Fruit fly (Drosophila melanogaster) whole organism, embryonic: ENCODE data around the gene Pex16.

Source experiments
- CG10321 ChIP-seq: fragments of 200-800 bp; sonication (Bioruptor generic); IDR thresholded peaks from 2 replicates; pipeline ENCODE4 v1.3.6; 2022; ENCODE audit warnings: missing biosample characterization, missing genetic modification characterization
- CG12391 ChIP-seq: fragments of 200-800 bp; sonication (Bioruptor generic); optimal IDR thresholded peaks from 3 replicates; lab custom pipeline; 2018; ENCODE audit warnings: missing biosample characterization, mild to moderate bottlenecking, missing genetic modification characterization, moderate library complexity
- CG12769 ChIP-seq: fragments of 200-800 bp; sonication (Bioruptor generic); optimal IDR thresholded peaks from 2 replicates; lab custom pipeline; 2019; ENCODE audit warnings: missing biosample characterization, mild to moderate bottlenecking, missing genetic modification characterization, moderate library complexity
- CG13424 ChIP-seq: fragments of 200-800 bp; sonication (Bioruptor generic); optimal IDR thresholded peaks from 2 replicates; lab custom pipeline; 2019; ENCODE audit warnings: missing biosample characterization, mild to moderate bottlenecking, missing genetic modification characterization, moderate library complexity
- CG15514 ChIP-seq: fragments of 200-800 bp; sonication (Bioruptor generic); optimal IDR thresholded peaks from 3 replicates; lab custom pipeline; 2017; ENCODE audit warnings: missing biosample characterization, missing genetic modification characterization, mild to moderate bottlenecking, moderate library complexity, missing genetic modification reagents
- CG15601 ChIP-seq: fragments of 200-800 bp; sonication (Bioruptor generic); optimal IDR thresholded peaks from 3 replicates; lab custom pipeline; 2019; ENCODE audit warnings: missing biosample characterization, mild to moderate bottlenecking, missing genetic modification characterization, moderate library complexity
- CG17568 ChIP-seq: fragments of 200-800 bp; sonication (Bioruptor generic); optimal IDR thresholded peaks from 2 replicates; lab custom pipeline; 2018; ENCODE audit warnings: missing biosample characterization, mild to moderate bottlenecking, missing genetic modification characterization, moderate library complexity
- CG18619 ChIP-seq: fragments of 200-800 bp; sonication (Bioruptor generic); optimal IDR thresholded peaks from 3 replicates; lab custom pipeline; 2017; ENCODE audit warnings: missing biosample characterization, mild to moderate bottlenecking, missing genetic modification characterization
- CG2712 ChIP-seq: fragments of 200-800 bp; optimal IDR thresholded peaks from 3 replicates; lab custom pipeline; 2019; ENCODE audit warnings: missing biosample characterization, mild to moderate bottlenecking, missing genetic modification characterization, moderate library complexity
- CG3281 ChIP-seq: fragments of 200-800 bp; sonication (Bioruptor generic); optimal IDR thresholded peaks from 3 replicates; lab custom pipeline; 2017; ENCODE audit warnings: missing biosample characterization, mild to moderate bottlenecking, missing genetic modification characterization
- CG34224 ChIP-seq: fragments of 200-800 bp; sonication (Bioruptor generic); IDR thresholded peaks from 3 replicates; pipeline ENCODE4 v1.3.6; 2022; ENCODE audit warnings: missing biosample characterization, missing genetic modification characterization; ENCODE audit not compliant: partially characterized antibody
- CG34376 ChIP-seq: fragments of 200-800 bp; sonication (Bioruptor generic); optimal IDR thresholded peaks from 2 replicates; lab custom pipeline; 2018; ENCODE audit warnings: missing biosample characterization, mild to moderate bottlenecking, missing genetic modification characterization
- CG4730 ChIP-seq: fragments of 200-800 bp; sonication (Bioruptor generic); IDR thresholded peaks from 2 replicates; pipeline ENCODE4 v1.3.6; 2022; ENCODE audit warnings: missing biosample characterization, missing genetic modification characterization
- CG8290 ChIP-seq, 3 experiments: fragments of 200-800 bp; sonication (Bioruptor generic); optimal IDR thresholded peaks; 2 replicates each; lab custom pipeline; 2016 to 2019; ENCODE audit warnings: missing biosample characterization in 3 of 3, missing genetic modification characterization in 3 of 3, mild to moderate bottlenecking in 2 of 3, moderate library complexity in 1 of 3
- CG8359 ChIP-seq: fragments of 200-800 bp; sonication (Bioruptor generic); optimal IDR thresholded peaks from 2 replicates; lab custom pipeline; 2017; ENCODE audit warnings: missing biosample characterization, mild to moderate bottlenecking, missing genetic modification characterization, borderline replicate concordance
- Camta ChIP-seq: fragments of 200-800 bp; sonication (Bioruptor generic); optimal IDR thresholded peaks from 2 replicates; lab custom pipeline; 2016; ENCODE audit warnings: missing biosample characterization, missing genetic modification characterization
- Ets97D ChIP-seq: fragments of 200-800 bp; sonication (Bioruptor generic); optimal IDR thresholded peaks from 3 replicates; lab custom pipeline; 2016; ENCODE audit warnings: missing biosample characterization, missing genetic modification characterization
- MBD-R2 ChIP-seq: fragments of 200-800 bp; sonication (Bioruptor generic); IDR thresholded peaks from 2 replicates; pipeline ENCODE4 v1.3.6; 2022; ENCODE audit warnings: missing biosample characterization, missing genetic modification characterization
- MESR4 ChIP-seq: fragments of 200-800 bp; sonication (Bioruptor generic); optimal IDR thresholded peaks from 2 replicates; lab custom pipeline; 2018; ENCODE audit warnings: missing biosample characterization, mild to moderate bottlenecking, missing genetic modification characterization, moderate library complexity
- Med ChIP-seq: fragments of 200-800 bp; sonication (Bioruptor generic); peaks from one replicate; lab custom pipeline; 2016; ENCODE audit warnings: missing biosample characterization, missing genetic modification characterization, mild to moderate bottlenecking, inconsistent platforms, moderate library complexity
- Pdp1 ChIP-seq, 2 experiments: fragments of 200-800 bp; sonication (Bioruptor generic); optimal IDR thresholded peaks; 3 replicates each; lab custom pipeline; 2016; ENCODE audit warnings: missing biosample characterization in 2 of 2, missing genetic modification characterization in 2 of 2, mild to moderate bottlenecking in 1 of 2, moderate library complexity in 1 of 2
- Scr ChIP-seq: fragments of 200-800 bp; sonication (Bioruptor generic); IDR thresholded peaks from 2 replicates; pipeline ENCODE4 v1.3.6; 2022; ENCODE audit warnings: missing biosample characterization, missing genetic modification characterization; ENCODE audit not compliant: partially characterized antibody
- cas ChIP-seq: fragments of 200-800 bp; sonication (Bioruptor generic); IDR thresholded peaks from 2 replicates; pipeline ENCODE4 v1.3.6; 2022; ENCODE audit warnings: missing biosample characterization, missing genetic modification characterization
- caup ChIP-seq: fragments of 200-800 bp; sonication (Bioruptor generic); optimal IDR thresholded peaks from 3 replicates; lab custom pipeline; 2017; ENCODE audit warnings: missing biosample characterization, mild to moderate bottlenecking, missing genetic modification characterization, moderate library complexity; ENCODE audit not compliant: severe bottlenecking
- ci ChIP-seq: fragments of 200-800 bp; sonication (Bioruptor generic); IDR thresholded peaks from 3 replicates; pipeline ENCODE4 v1.3.6; 2022; ENCODE audit warnings: missing biosample characterization, missing genetic modification characterization
- crp ChIP-seq, 2 experiments: fragments of 200-800 bp; sonication (Bioruptor generic); optimal IDR thresholded peaks; 2 replicates in 1 of 2; 3 replicates in 1 of 2; lab custom pipeline; 2017; ENCODE audit warnings: missing biosample characterization in 2 of 2, missing genetic modification characterization in 2 of 2, mild to moderate bottlenecking in 1 of 2, moderate library complexity in 1 of 2
- esg ChIP-seq: fragments of 200-800 bp; sonication (Bioruptor generic); conservative IDR thresholded peaks from 2 replicates; pipeline ENCODE4 v1.3.6; 2022; ENCODE audit warnings: missing biosample characterization, missing genetic modification characterization
- exex ChIP-seq: fragments of 200-800 bp; sonication (Bioruptor generic); optimal IDR thresholded peaks from 4 replicates; lab custom pipeline; 2018; ENCODE audit warnings: missing biosample characterization, mild to moderate bottlenecking, missing genetic modification characterization, moderate library complexity
- fu2 ChIP-seq: fragments of 200-800 bp; sonication (Bioruptor generic); optimal IDR thresholded peaks from 2 replicates; lab custom pipeline; 2016; ENCODE audit warnings: missing biosample characterization, missing genetic modification characterization
- gro ChIP-seq: fragments of 200-800 bp; sonication (Bioruptor generic); optimal IDR thresholded peaks from 2 replicates; lab custom pipeline; 2016; ENCODE audit warnings: missing biosample characterization, missing genetic modification characterization
- gsb ChIP-seq: fragments of 200-800 bp; sonication (Bioruptor generic); IDR thresholded peaks from 2 replicates; pipeline ENCODE4 v1.3.6; 2022; ENCODE audit warnings: missing biosample characterization, missing genetic modification characterization
- hbn ChIP-seq: fragments of 200-800 bp; sonication (Bioruptor generic); IDR thresholded peaks from 2 replicates; pipeline ENCODE4 v1.3.6; 2022; ENCODE audit warnings: missing biosample characterization, missing genetic modification characterization; ENCODE audit not compliant: partially characterized antibody
- kni ChIP-seq: fragments of 200-800 bp; sonication (Bioruptor generic); optimal IDR thresholded peaks from 3 replicates; lab custom pipeline; 2017; ENCODE audit warnings: mild to moderate bottlenecking, missing biosample characterization, missing genetic modification reagents, missing genetic modification characterization
- lbe ChIP-seq: fragments of 200-800 bp; sonication (Bioruptor generic); optimal IDR thresholded peaks from 2 replicates; lab custom pipeline; 2016; ENCODE audit warnings: missing biosample characterization, mild to moderate bottlenecking, missing genetic modification characterization
- nmo ChIP-seq: fragments of 200-800 bp; sonication (Bioruptor generic); optimal IDR thresholded peaks from 2 replicates; lab custom pipeline; 2018; ENCODE audit warnings: missing biosample characterization, mild to moderate bottlenecking, missing genetic modification characterization, moderate library complexity
- pzg ChIP-seq: fragments of 200-800 bp; sonication (Bioruptor generic); optimal IDR thresholded peaks from 3 replicates; lab custom pipeline; 2018; ENCODE audit warnings: missing biosample characterization, mild to moderate bottlenecking, missing genetic modification characterization, moderate library complexity
- row ChIP-seq: fragments of 200-800 bp; sonication (Bioruptor generic); IDR thresholded peaks from 3 replicates; pipeline ENCODE4 v1.3.6; 2022; ENCODE audit warnings: missing biosample characterization, missing genetic modification characterization
- sug ChIP-seq: fragments of 200-800 bp; optimal IDR thresholded peaks from 2 replicates; lab custom pipeline; 2019; ENCODE audit warnings: missing biosample characterization, mild to moderate bottlenecking, missing genetic modification characterization, moderate library complexity
- zen ChIP-seq: fragments of 200-800 bp; sonication (Bioruptor generic); optimal IDR thresholded peaks from 3 replicates; lab custom pipeline; 2018; ENCODE audit warnings: missing biosample characterization, mild to moderate bottlenecking, missing genetic modification characterization, moderate library complexity
- zfh1 ChIP-seq: fragments of 200-800 bp; sonication (Bioruptor generic); IDR thresholded peaks from 3 replicates; pipeline ENCODE4 v1.3.6; 2022; ENCODE audit warnings: missing biosample characterization, missing genetic modification characterization

Gene Pex16

DNA sequence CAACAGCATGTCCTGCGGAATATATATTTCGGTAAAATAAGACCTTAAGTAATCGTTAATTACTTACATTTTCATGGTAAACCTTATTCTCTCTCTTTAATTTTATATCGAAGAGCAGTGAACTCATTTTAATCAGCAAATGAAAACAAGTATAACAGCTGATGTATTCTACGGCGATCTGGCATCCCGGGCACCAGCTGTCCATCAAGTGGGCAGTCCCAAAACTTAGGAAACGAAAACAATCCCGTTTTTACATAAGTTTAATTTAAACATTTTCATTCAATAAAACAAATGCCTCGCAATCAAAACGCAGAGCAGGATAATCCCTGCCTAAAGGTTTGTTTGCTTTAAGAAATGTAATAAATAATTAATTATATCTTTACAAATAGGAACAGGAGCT, 8.7 kb downstream of the Pex16 start, which contains the start of the genes CG4074 and CG4186 (continued):
- TF ChIP-seq CG34224 (GFP tag; lab: Robert Waterston, UW) (peak; percentile 53; the same call in 1 of the 3 replicates), CG13424 (tag; lab: Kevin White, UChicago) (peak; percentile 5), CG17568 (GFP tag; lab: Kevin White, UChicago) (peak; percentile 35), gsb (GFP tag; lab: Robert Waterston, UW) (no peak), ci (GFP tag; lab: Robert Waterston, UW) (no peak), CG34376 (GFP tag; lab: Kevin White, UChicago) (peak; percentile 9), hbn (GFP tag; lab: Robert Waterston, UW) (peak; percentile 45; the same call in 1 of the 2 replicates), CG2712 (tag; lab: Kevin White, UChicago) (peak; percentile 13), CG8290 (GFP tag; optimal IDR thresholded peaks at IDR 0.05; lab: Kevin White, UChicago) (peak; percentile 11), CG8290 (tag; optimal IDR thresholded peaks at IDR 0.05; lab: Kevin White, UChicago) (no peak), MESR4 (GFP tag; lab: Kevin White, UChicago) (peak; percentile 59), row (GFP tag; lab: Robert Waterston, UW) (peak; percentile 32; the same call in 1 of the 3 replicates), CG3281 (GFP tag; lab: Kevin White, UChicago) (peak; percentile 28), CG4730 (GFP tag; lab: Robert Waterston, UW) (no peak), Camta (no peak), gro (GFP tag; lab: Kevin White, UChicago) (peak; percentile 22), lbe (GFP tag; lab: Kevin White, UChicago) (peak; percentile 22), CG8359 (GFP tag; lab: Kevin White, UChicago) (no peak), fu2 (GFP tag; lab: Kevin White, UChicago) (no peak), crp (GFP tag; optimal IDR thresholded peaks at IDR 0.05; lab: Kevin White, UChicago) (peak; percentile 94 to 99), caup (no peak), nmo (peak; percentile 8), cas (GFP tag; lab: Robert Waterston, UW) (no peak), exex (tag; lab: Kevin White, UChicago) (peak; percentile 40), CG12769 (tag; lab: Kevin White, UChicago) (peak; percentile 51), CG10321 (GFP tag; lab: Robert Waterston, UW) (no peak), CG12391 (tag; lab: Kevin White, UChicago) (peak; percentile 9), Scr (peak; percentile 35), zfh1 (GFP tag; lab: Robert Waterston, UW) (0 out of 3 replicates have a peak, but pooled peaks have one; percentile 4), kni (peak; percentile 70), CG15601 (tag; lab: Kevin White, UChicago) (no peak), MBD-R2 (GFP tag; lab: Robert Waterston, UW) (peak; percentile 96), esg (GFP tag; lab: Robert Waterston, UW) (no peak), Ets97D (GFP tag; lab: Kevin White, UChicago) (peak; percentile 68), CG18619 (GFP tag; lab: Kevin White, UChicago) (no peak), CG15514 (GFP tag; lab: Kevin White, UChicago) (peak; percentile 31), Pdp1 (GFP tag; optimal IDR thresholded peaks at IDR 0.05; lab: Kevin White, UChicago) (peak in 1 of 2 experiments; percentile 95), Med (peak; percentile 60), sug (peak; percentile 21), pzg (GFP tag; lab: Kevin White, UChicago) (peak; percentile 65), zen (tag; lab: Kevin White, UChicago) (peak; percentile 17)
